Worm (Caenorhabditis elegans): ENCODE results near the gene nex-3.

Gene nex-3

ce11 chrIII:4456579-4456978, 14.7 kb downstream of the nex-3 start (continued):
- TF ChIP-seq lin-15B (tag; optimal IDR thresholded peaks at IDR 0.05) (no peak), ama-1 (optimal IDR thresholded peaks at IDR 0.05) (no peak), jun-1 (tag; optimal IDR thresholded peaks at IDR 0.05) (no peak)

ce11 chrIII:4460242-4460641, 18.4 kb downstream of the nex-3 start:
- TF ChIP-seq aha-1 (tag; optimal IDR thresholded peaks at IDR 0.05) (no peak), tlp-1 (tag; optimal IDR thresholded peaks at IDR 0.05) (no peak), ceh-88 (GFP tag; IDR thresholded peaks at IDR 0.05) (no peak), F16B12.6 (tag; optimal IDR thresholded peaks at IDR 0.05) (no peak), fkh-4 (tag; optimal IDR thresholded peaks at IDR 0.05; ENCODE audit: borderline replicate concordance) (no peak), egl-13 (tag; optimal IDR thresholded peaks at IDR 0.05) (peak; percentile 0), unc-62 (GFP tag; optimal IDR thresholded peaks at IDR 0.05) (no peak), mef-2 (tag; optimal IDR thresholded peaks at IDR 0.05) (no peak), skn-1 (tag; optimal IDR thresholded peaks at IDR 0.05) (no peak), nhr-11 (tag; optimal IDR thresholded peaks at IDR 0.05) (no peak), lsy-2 (tag; optimal IDR thresholded peaks at IDR 0.05) (peak in 1 of 2 experiments; percentile 5), ama-1 (optimal IDR thresholded peaks at IDR 0.05) (no peak), C34B4.2 (tag; optimal IDR thresholded peaks at IDR 0.05) (no peak), swsn-7 (tag; optimal IDR thresholded peaks at IDR 0.05) (no peak), lin-14 (GFP tag; optimal IDR thresholded peaks at IDR 0.05) (peak; percentile 63), mab-9 (GFP tag; IDR thresholded peaks at IDR 0.05) (no peak), blmp-1 (tag; optimal IDR thresholded peaks at IDR 0.05) (no peak), fkh-8 (tag; optimal IDR thresholded peaks at IDR 0.05) (peak; percentile 58), ceh-82 (tag; optimal IDR thresholded peaks at IDR 0.05) (peak in 1 of 3 experiments; percentile 3), snpc-4 (tag; optimal IDR thresholded peaks at IDR 0.05) (no peak), sptf-1 (tag; optimal IDR thresholded peaks at IDR 0.05) (no peak), aly-2 (tag; optimal IDR thresholded peaks at IDR 0.05) (no peak), fkh-10 (GFP tag; optimal IDR thresholded peaks at IDR 0.05) (no peak)

- TF ChIP-seq C16A3.4 (tag; optimal IDR thresholded peaks at IDR 0.05) (no peak), ceh-88 (GFP tag; IDR thresholded peaks at IDR 0.05) (no peak), ama-1 (optimal IDR thresholded peaks at IDR 0.05) (no peak), nhr-84 (tag; optimal IDR thresholded peaks at IDR 0.05) (no peak), lin-35 (GFP tag; optimal IDR thresholded peaks at IDR 0.05) (no peak), ces-1 (GFP tag; optimal IDR thresholded peaks at IDR 0.05) (no peak), mdl-1 (tag; optimal IDR thresholded peaks at IDR 0.05) (no peak), ztf-11 (tag; optimal IDR thresholded peaks at IDR 0.05) (no peak), swsn-7 (tag; optimal IDR thresholded peaks at IDR 0.05) (no peak), snpc-4 (tag; optimal IDR thresholded peaks at IDR 0.05) (no peak), zip-4 (GFP tag; optimal IDR thresholded peaks at IDR 0.05) (no peak), aha-1 (tag; optimal IDR thresholded peaks at IDR 0.05) (no peak), snu-23 (GFP tag; optimal IDR thresholded peaks at IDR 0.05) (no peak), tbx-2 (tag; optimal IDR thresholded peaks at IDR 0.05) (no peak), nhr-71 (tag; optimal IDR thresholded peaks at IDR 0.05) (no peak), nhr-20 (tag; optimal IDR thresholded peaks at IDR 0.05) (no peak)
Observed at ce11 chrIII:4461337-4461736, 19.5 kb downstream of the nex-3 start.

- TF ChIP-seq blmp-1 (tag; optimal IDR thresholded peaks at IDR 0.05): peak; percentile 17
- no peak for TF ChIP-seq nhr-237 (tag; optimal IDR thresholded peaks at IDR 0.05)
Observed at ce11 chrIII:4467277-4467676, 25.4 kb downstream of the nex-3 start, which contains the start of gene ndg-4. Gene ndg-4 (minus strand): TSS chrIII:4467377.

- TF ChIP-seq C04F5.9 (tag; optimal IDR thresholded peaks at IDR 0.05): no peak
Observed at ce11 chrIII:4468390-4468789, 26.5 kb downstream of the nex-3 start.

Measured in whole organism, L1 larva.